Worm (Caenorhabditis elegans) whole organism, midembryonic: Measurements from ENCODE around the gene F53F1.4.

Experiments
- flt-1 ChIP-seq: fragments of 200-800 bp; sonication (Bioruptor generic); IDR thresholded peaks from 2 replicates; pipeline ENCODE4 v1.3.6; 2022; ENCODE audit warnings: missing genetic modification characterization, missing compliant biosample characterization
- med-1 ChIP-seq: sonication (generic microtip); optimal IDR thresholded peaks from 2 replicates; lab custom pipeline; 2017; ENCODE audit warnings: missing genetic modification characterization, mild to moderate bottlenecking, missing compliant biosample characterization, antibody characterized with exemption, missing genetic modification reagents; ENCODE audit not compliant: insufficient read depth
- tab-1 ChIP-seq: fragments of 200-800 bp; sonication (Bioruptor generic); IDR thresholded peaks from 2 replicates; pipeline ENCODE4 v1.3.6; 2022; ENCODE audit warnings: missing genetic modification characterization, missing compliant biosample characterization
- ztf-23 ChIP-seq: fragments of 200-800 bp; sonication (Bioruptor generic); IDR thresholded peaks from 2 replicates; pipeline ENCODE4 v1.3.6; 2022; ENCODE audit warnings: missing genetic modification reagents, missing genetic modification characterization, missing compliant biosample characterization

ce11 chrV:13401669-13402068 lies 9.2 kb upstream of the F53F1.4 start:
- TF ChIP-seq ztf-23 (GFP tag; lab: Robert Waterston, UW) = no peak
- no peak for TF ChIP-seq flt-1
- no peak for TF ChIP-seq med-1 (GFP tag; lab: Kevin White, UChicago)
- no peak for TF ChIP-seq tab-1 (GFP tag; lab: Robert Waterston, UW)
